Worm (Caenorhabditis elegans) whole organism, young adult: Measurements from ENCODE around the gene nhr-84.

Experiments
- B0019.2 ChIP-seq: fragments of 200-800 bp; sonication (Bioruptor generic); conservative IDR thresholded peaks from 2 replicates; pipeline ENCODE4 v1.3.6; 2022; ENCODE audit warnings: missing genetic modification reagents, missing genetic modification characterization, missing compliant biosample characterization
- C06A6.2 ChIP-seq: fragments of 200-800 bp; sonication (Bioruptor generic); conservative IDR thresholded peaks from 2 replicates; pipeline ENCODE4 v1.3.6; 2022; ENCODE audit warnings: missing genetic modification characterization, missing compliant biosample characterization
- D2030.7 ChIP-seq: fragments of 200-800 bp; sonication (Bioruptor generic); IDR thresholded peaks from 2 replicates; pipeline ENCODE4 v1.3.6; 2022; ENCODE audit warnings: missing genetic modification reagents, missing genetic modification characterization, missing compliant biosample characterization
- F37B4.10 ChIP-seq: fragments of 200-800 bp; sonication (Bioruptor generic); IDR thresholded peaks from 2 replicates; pipeline ENCODE4 v1.3.6; 2022; ENCODE audit warnings: missing genetic modification characterization, missing compliant biosample characterization
- F39B2.1 ChIP-seq: fragments of 200-800 bp; sonication (Bioruptor generic); IDR thresholded peaks from 2 replicates; pipeline ENCODE4 v1.3.6; 2022; ENCODE audit warnings: missing genetic modification reagents, missing genetic modification characterization, missing compliant biosample characterization
- F49E8.2 ChIP-seq: sonication (generic microtip); optimal IDR thresholded peaks from 3 replicates; lab custom pipeline; 2017; ENCODE audit warnings: missing genetic modification characterization, mild to moderate bottlenecking, missing compliant biosample characterization, antibody characterized with exemption, moderate library complexity; ENCODE audit not compliant: insufficient read depth
- T07F8.4 ChIP-seq: sonication (generic microtip); optimal IDR thresholded peaks from 2 replicates; lab custom pipeline; 2016; ENCODE audit warnings: mild to moderate bottlenecking, missing genetic modification characterization, moderate library complexity, missing compliant biosample characterization
- athp-1 ChIP-seq: sonication (generic microtip); optimal IDR thresholded peaks from 2 replicates; lab custom pipeline; 2017; ENCODE audit warnings: mild to moderate bottlenecking, missing genetic modification characterization, missing compliant biosample characterization
- attf-5 ChIP-seq: fragments of 200-800 bp; sonication (Bioruptor generic); optimal IDR thresholded peaks from 2 replicates; lab custom pipeline; 2018; ENCODE audit warnings: mild to moderate bottlenecking, missing genetic modification characterization, missing compliant biosample characterization
- ccch-3 ChIP-seq: fragments of 200-800 bp; sonication (Bioruptor generic); optimal IDR thresholded peaks from 2 replicates; lab custom pipeline; 2018; ENCODE audit warnings: mild to moderate bottlenecking, missing genetic modification characterization, missing compliant biosample characterization
- ceh-58 ChIP-seq: fragments of 200-800 bp; sonication (Bioruptor generic); IDR thresholded peaks from 2 replicates; pipeline ENCODE4 v1.3.6; 2022; ENCODE audit warnings: missing genetic modification characterization, missing compliant biosample characterization
- chd-7 ChIP-seq: sonication (generic microtip); optimal IDR thresholded peaks from 2 replicates; lab custom pipeline; 2016; ENCODE audit warnings: mild to moderate bottlenecking, missing genetic modification characterization, moderate library complexity, missing compliant biosample characterization
- efl-1 ChIP-seq: fragments of 150-350 bp; optimal IDR thresholded peaks from 2 replicates; lab custom pipeline; 2014; ENCODE audit warnings: missing biosample characterization, missing genetic modification reagents, missing genetic modification characterization
- egl-18 ChIP-seq: fragments of 200-800 bp; sonication (Bioruptor generic); IDR thresholded peaks from 2 replicates; pipeline ENCODE4 v1.3.6; 2022; ENCODE audit warnings: missing genetic modification reagents, missing genetic modification characterization, missing compliant biosample characterization
- egl-44 ChIP-seq: fragments of 200-800 bp; sonication (Bioruptor generic); IDR thresholded peaks from 2 replicates; pipeline ENCODE4 v1.3.6; 2022; ENCODE audit warnings: missing genetic modification reagents, missing genetic modification characterization, missing compliant biosample characterization
- egrh-3 ChIP-seq: fragments of 200-800 bp; sonication (Bioruptor generic); IDR thresholded peaks from 2 replicates; pipeline ENCODE4 v1.3.6; 2022; ENCODE audit warnings: missing genetic modification reagents, missing genetic modification characterization, missing compliant biosample characterization
- ekl-4 ChIP-seq: fragments of 200-800 bp; sonication (Bioruptor generic); IDR thresholded peaks from 2 replicates; pipeline ENCODE4 v1.3.6; 2022; ENCODE audit warnings: missing genetic modification reagents, missing genetic modification characterization, missing compliant biosample characterization
- ets-4 ChIP-seq: fragments of 200-800 bp; sonication (Bioruptor generic); optimal IDR thresholded peaks from 2 replicates; lab custom pipeline; 2018; ENCODE audit warnings: mild to moderate bottlenecking, missing genetic modification characterization, missing compliant biosample characterization
- him-1 ChIP-seq: sonication (generic microtip); optimal IDR thresholded peaks from 2 replicates; lab custom pipeline; 2016; ENCODE audit warnings: missing genotype, missing genetic modification reagents, missing genetic modification characterization, missing compliant biosample characterization
- lag-1 ChIP-seq: fragments of 200-800 bp; sonication (Bioruptor generic); IDR thresholded peaks from 2 replicates; pipeline ENCODE4 v1.3.6; 2022; ENCODE audit warnings: missing genetic modification reagents, missing genetic modification characterization, missing compliant biosample characterization
- lsl-1 ChIP-seq: fragments of 200-800 bp; sonication (Bioruptor generic); optimal IDR thresholded peaks from 2 replicates; lab custom pipeline; 2018; ENCODE audit warnings: mild to moderate bottlenecking, missing genetic modification characterization, moderate library complexity, missing compliant biosample characterization
- lsy-27 ChIP-seq: sonication (generic microtip); optimal IDR thresholded peaks from 2 replicates; lab custom pipeline; 2017; ENCODE audit warnings: missing genetic modification characterization, mild to moderate bottlenecking, missing compliant biosample characterization, antibody characterized with exemption, missing genotype, borderline replicate concordance; ENCODE audit not compliant: insufficient read depth
- madf-6 ChIP-seq: fragments of 200-800 bp; sonication (Bioruptor generic); IDR thresholded peaks from 2 replicates; pipeline ENCODE4 v1.3.6; 2022; ENCODE audit warnings: missing genetic modification reagents, missing genetic modification characterization, missing compliant biosample characterization
- nfya-1 ChIP-seq: sonication (generic microtip); optimal IDR thresholded peaks from 2 replicates; lab custom pipeline; 2017; ENCODE audit warnings: antibody characterized with exemption, missing compliant biosample characterization, missing genetic modification characterization, borderline replicate concordance; ENCODE audit not compliant: insufficient read depth
- nfya-2 ChIP-seq: fragments of 200-800 bp; sonication (Bioruptor generic); IDR thresholded peaks from 2 replicates; pipeline ENCODE4 v1.3.6; 2022; ENCODE audit warnings: missing genetic modification reagents, missing genetic modification characterization, missing compliant biosample characterization
- nfyb-1 ChIP-seq: fragments of 200-800 bp; sonication (Bioruptor generic); IDR thresholded peaks from 2 replicates; pipeline ENCODE4 v1.3.6; 2022; ENCODE audit warnings: missing genetic modification reagents, missing genetic modification characterization, missing compliant biosample characterization
- rcor-1 ChIP-seq: fragments of 200-800 bp; sonication (Bioruptor generic); IDR thresholded peaks from 2 replicates; pipeline ENCODE4 v1.3.6; 2022; ENCODE audit warnings: missing genetic modification reagents, missing genetic modification characterization, missing compliant biosample characterization
- repo-1 ChIP-seq: sonication (generic microtip); optimal IDR thresholded peaks from 2 replicates; lab custom pipeline; 2017; ENCODE audit warnings: mild to moderate bottlenecking, missing genetic modification characterization, missing compliant biosample characterization
- snpc-1.3 ChIP-seq: sonication (generic microtip); optimal IDR thresholded peaks from 2 replicates; lab custom pipeline; 2017; ENCODE audit warnings: missing genetic modification characterization, mild to moderate bottlenecking, missing compliant biosample characterization, antibody characterized with exemption, moderate library complexity, missing genotype, missing genetic modification reagents; ENCODE audit not compliant: insufficient read depth
- sptf-2 ChIP-seq: fragments of 200-800 bp; sonication (Bioruptor generic); optimal IDR thresholded peaks from 2 replicates; lab custom pipeline; 2018; ENCODE audit warnings: mild to moderate bottlenecking, missing genetic modification characterization, missing compliant biosample characterization
- tbx-9 ChIP-seq: sonication (generic microtip); optimal IDR thresholded peaks from 2 replicates; lab custom pipeline; 2016; ENCODE audit warnings: borderline replicate concordance, missing genetic modification characterization, inconsistent platforms, missing compliant biosample characterization
- tlf-1 ChIP-seq: fragments of 200-800 bp; sonication (Bioruptor generic); optimal IDR thresholded peaks from 2 replicates; lab custom pipeline; 2018; ENCODE audit warnings: mild to moderate bottlenecking, missing genetic modification characterization, missing compliant biosample characterization
- unc-62 ChIP-seq: fragments of 150-350 bp; optimal IDR thresholded peaks from 2 replicates; lab custom pipeline; 2014; ENCODE audit warnings: missing biosample characterization, missing genetic modification reagents, missing genetic modification characterization
- ztf-25 ChIP-seq: fragments of 200-800 bp; sonication (Bioruptor generic); IDR thresholded peaks from 2 replicates; pipeline ENCODE4 v1.3.6; 2022; ENCODE audit warnings: missing genetic modification reagents, missing genetic modification characterization, missing compliant biosample characterization

nhr-84 gene

ce11 chrV:15872273-15872672 is 7.1 kb downstream of the nhr-84 start, which contains the start of gene str-56:
TSS of gene str-56 (plus strand) at chrV:15872573.
- no peak for TF ChIP-seq ets-4 (GFP tag; lab: Kevin White, UChicago)
- no peak for TF ChIP-seq nfya-1 (tag; lab: Kevin White, UChicago)
- TF ChIP-seq lag-1 (GFP tag; lab: Robert Waterston, UW) = no peak
- no peak for TF ChIP-seq tbx-9
- no peak for TF ChIP-seq ceh-58 (GFP tag; lab: Robert Waterston, UW)
- no peak for TF ChIP-seq nfyb-1 (GFP tag; lab: Robert Waterston, UW)
- TF ChIP-seq unc-62 = no peak
- TF ChIP-seq egl-18 (GFP tag; lab: Robert Waterston, UW) = no peak
- TF ChIP-seq ccch-3 = no peak
- no peak for TF ChIP-seq nfya-2 (GFP tag; lab: Robert Waterston, UW)
- no peak for TF ChIP-seq F39B2.1
- TF ChIP-seq T07F8.4 (tag; lab: Kevin White, UChicago) = no peak
- TF ChIP-seq tlf-1 (GFP tag; lab: Kevin White, UChicago) = no peak
- no peak for TF ChIP-seq egl-44 (GFP tag; lab: Robert Waterston, UW)
- no peak for TF ChIP-seq F37B4.10
- TF ChIP-seq attf-5 (GFP tag; lab: Kevin White, UChicago) = no peak
- TF ChIP-seq athp-1 (tag; lab: Kevin White, UChicago) = no peak
- no peak for TF ChIP-seq chd-7
- no peak for TF ChIP-seq rcor-1 (GFP tag; lab: Robert Waterston, UW)
- TF ChIP-seq lsy-27 = no peak

- TF ChIP-seq F49E8.2 (tag; lab: Kevin White, UChicago) (no peak), efl-1 (GFP tag; lab: Kevin White, UChicago) (no peak), madf-6 (no peak), chd-7 (no peak)
Observed at ce11 chrV:15870356-15870755, 9.1 kb downstream of the nhr-84 start, which contains the start of gene str-57. TSS of gene str-57 (plus strand) at chrV:15870656.

- TF ChIP-seq ccch-3 (no peak), lsl-1 (peak; percentile 78), ceh-58 (GFP tag; lab: Robert Waterston, UW) (no peak)
- TF ChIP-seq, all 124 proteins: peak for 1
Observed at ce11 chrV:15867373-15867772, 12.0 kb downstream of the nhr-84 start, which contains the start of gene fbxa-197. TSS of gene fbxa-197 (plus strand) at chrV:15867673.

- TF ChIP-seq snpc-1.3 (tag; lab: Kevin White, UChicago) (no peak), tbx-9 (no peak), B0019.2 (no peak), sptf-2 (GFP tag; lab: Kevin White, UChicago) (no peak), repo-1 (no peak), egrh-3 (GFP tag; lab: Robert Waterston, UW) (no peak), ztf-25 (GFP tag; lab: Robert Waterston, UW) (no peak), D2030.7 (GFP tag; lab: Robert Waterston, UW) (no peak), ekl-4 (GFP tag; lab: Robert Waterston, UW) (no peak), F49E8.2 (tag; lab: Kevin White, UChicago) (no peak), him-1 (tag; lab: Kevin White, UChicago) (no peak), C06A6.2 (GFP tag; lab: Robert Waterston, UW) (no peak)
- TF ChIP-seq, all 124 proteins: peak for 0
Observed at ce11 chrV:15865839-15866238, 13.6 kb downstream of the nhr-84 start, which contains the start of gene srh-293. TSS of gene srh-293 (plus strand) at chrV:15866139.
